Fruit fly (Drosophila melanogaster) whole organism, embryonic: ENCODE results near the gene ps.

Experiments
- CG10274 ChIP-seq: fragments of 200-800 bp; sonication (Bioruptor generic); optimal IDR thresholded peaks from 3 replicates; lab custom pipeline; 2017; ENCODE audit warnings: missing biosample characterization, mild to moderate bottlenecking, missing genetic modification characterization
- CG12104 ChIP-seq: fragments of 200-800 bp; sonication (Bioruptor generic); optimal IDR thresholded peaks from 3 replicates; lab custom pipeline; 2016; ENCODE audit warnings: missing biosample characterization, missing genetic modification characterization
- CG15073 ChIP-seq: fragments of 200-800 bp; sonication (Bioruptor generic); optimal IDR thresholded peaks from 2 replicates; lab custom pipeline; 2016; ENCODE audit warnings: missing biosample characterization, missing genetic modification characterization
- CG16815 ChIP-seq: fragments of 200-800 bp; sonication (Bioruptor generic); optimal IDR thresholded peaks from 3 replicates; lab custom pipeline; 2017; ENCODE audit warnings: missing biosample characterization, mild to moderate bottlenecking, missing genetic modification characterization
- CG17361 ChIP-seq: fragments of 200-800 bp; sonication (Bioruptor generic); IDR thresholded peaks from 3 replicates; pipeline ENCODE4 v1.3.6; 2022; ENCODE audit warnings: missing biosample characterization, missing genetic modification characterization
- CG2116 ChIP-seq: fragments of 200-800 bp; sonication (Bioruptor generic); optimal IDR thresholded peaks from 3 replicates; lab custom pipeline; 2018; ENCODE audit warnings: missing biosample characterization, mild to moderate bottlenecking, missing genetic modification characterization
- CG30431 ChIP-seq: fragments of 200-800 bp; sonication (Bioruptor generic); optimal IDR thresholded peaks from 2 replicates; lab custom pipeline; 2017; ENCODE audit warnings: missing biosample characterization, missing genetic modification characterization
- CG32532 ChIP-seq: fragments of 200-800 bp; sonication (Bioruptor generic); IDR thresholded peaks from 2 replicates; pipeline ENCODE4 v1.3.6; 2022; ENCODE audit warnings: missing biosample characterization, missing genetic modification characterization
- CG32767 ChIP-seq: fragments of 200-800 bp; sonication (Bioruptor generic); IDR thresholded peaks from 2 replicates; pipeline ENCODE4 v1.3.6; 2022; ENCODE audit warnings: missing biosample characterization, missing genetic modification characterization
- CG33213 ChIP-seq: fragments of 200-800 bp; sonication (Bioruptor generic); optimal IDR thresholded peaks from 3 replicates; lab custom pipeline; 2016; ENCODE audit warnings: missing biosample characterization, missing genetic modification characterization
- CG34422 ChIP-seq: fragments of 200-800 bp; sonication (Bioruptor generic); IDR thresholded peaks from 3 replicates; pipeline ENCODE4 v1.3.6; 2022; ENCODE audit warnings: missing biosample characterization, missing genetic modification characterization
- CG4360 ChIP-seq: fragments of 200-800 bp; sonication (Bioruptor generic); IDR thresholded peaks from 2 replicates; pipeline ENCODE4 v1.3.6; 2022; ENCODE audit warnings: missing biosample characterization, missing genetic modification characterization
- CG4854 ChIP-seq: fragments of 200-800 bp; sonication (Bioruptor generic); optimal IDR thresholded peaks from 2 replicates; lab custom pipeline; 2016; ENCODE audit warnings: missing biosample characterization, missing genetic modification characterization, inconsistent platforms
- CG6254 ChIP-seq: fragments of 200-800 bp; sonication (Bioruptor generic); optimal IDR thresholded peaks from 3 replicates; lab custom pipeline; 2017; ENCODE audit warnings: mild to moderate bottlenecking, missing biosample characterization, missing genetic modification reagents, missing genetic modification characterization
- CG6791 ChIP-seq: fragments of 200-800 bp; sonication (Bioruptor generic); IDR thresholded peaks from 3 replicates; pipeline ENCODE4 v1.3.6; 2022; ENCODE audit warnings: missing biosample characterization, missing genetic modification characterization; ENCODE audit not compliant: partially characterized antibody
- CG7745 ChIP-seq: fragments of 200-800 bp; sonication (Bioruptor generic); optimal IDR thresholded peaks from 2 replicates; lab custom pipeline; 2018; ENCODE audit warnings: missing biosample characterization, mild to moderate bottlenecking, missing genetic modification characterization, moderate library complexity
- CG7786 ChIP-seq: fragments of 200-800 bp; sonication (Bioruptor generic); optimal IDR thresholded peaks from 2 replicates; lab custom pipeline; 2016; ENCODE audit warnings: missing biosample characterization, missing genetic modification characterization
- CG8290 ChIP-seq, 3 experiments: fragments of 200-800 bp; sonication (Bioruptor generic); optimal IDR thresholded peaks; 2 replicates each; lab custom pipeline; 2016 to 2019; ENCODE audit warnings: missing biosample characterization in 3 of 3, missing genetic modification characterization in 3 of 3, mild to moderate bottlenecking in 2 of 3, moderate library complexity in 1 of 3
- CG8478 ChIP-seq: fragments of >200 bp; optimal IDR thresholded peaks from 2 replicates; lab custom pipeline; 2018
- CG9609 ChIP-seq: fragments of 200-800 bp; sonication (Bioruptor generic); optimal IDR thresholded peaks from 3 replicates; lab custom pipeline; 2016; ENCODE audit warnings: missing biosample characterization, missing genetic modification characterization
- D19A ChIP-seq: fragments of 200-800 bp; optimal IDR thresholded peaks from 3 replicates; lab custom pipeline; 2019; ENCODE audit warnings: missing biosample characterization, mild to moderate bottlenecking, missing genetic modification characterization, moderate library complexity
- Dbx ChIP-seq: fragments of 200-800 bp; sonication (Bioruptor generic); IDR thresholded peaks from 3 replicates; pipeline ENCODE4 v1.3.6; 2022; ENCODE audit warnings: missing biosample characterization, missing genetic modification characterization
- Dfd ChIP-seq, 2 experiments: fragments of >200 bp; optimal IDR thresholded peaks; 2 replicates each; lab custom pipeline; 2017; ENCODE audit warnings: missing biosample characterization in 2 of 2, missing genetic modification characterization in 2 of 2
- Lim3 ChIP-seq: fragments of 200-800 bp; sonication (Bioruptor generic); IDR thresholded peaks from 2 replicates; pipeline ENCODE4 v1.3.6; 2022; ENCODE audit warnings: missing biosample characterization, missing genetic modification characterization
- Mrtf ChIP-seq: fragments of 200-800 bp; sonication (Bioruptor generic); IDR thresholded peaks from 3 replicates; pipeline ENCODE4 v1.3.6; 2022; ENCODE audit warnings: missing biosample characterization, missing genetic modification characterization
- Ravus ChIP-seq: fragments of 200-800 bp; sonication (Bioruptor generic); IDR thresholded peaks from 2 replicates; pipeline ENCODE4 v1.3.6; 2022; ENCODE audit warnings: missing biosample characterization, missing genetic modification characterization
- Side ChIP-seq: fragments of 200-800 bp; sonication (Bioruptor generic); optimal IDR thresholded peaks from 2 replicates; lab custom pipeline; 2016; ENCODE audit warnings: missing biosample characterization, missing genetic modification characterization
- Sin3A ChIP-seq: fragments of >200 bp; optimal IDR thresholded peaks from 2 replicates; lab custom pipeline; 2018
- Six4 ChIP-seq: fragments of 200-800 bp; sonication (Bioruptor generic); optimal IDR thresholded peaks from 2 replicates; lab custom pipeline; 2016; ENCODE audit warnings: missing biosample characterization, missing genetic modification characterization
- TFAM ChIP-seq: fragments of 200-800 bp; sonication (Bioruptor generic); optimal IDR thresholded peaks from 2 replicates; lab custom pipeline; 2017; ENCODE audit warnings: missing biosample characterization, missing genetic modification characterization, inconsistent platforms
- Xbp1 ChIP-seq: fragments of 200-800 bp; sonication (Bioruptor generic); optimal IDR thresholded peaks from 3 replicates; lab custom pipeline; 2016; ENCODE audit warnings: missing biosample characterization, mild to moderate bottlenecking, missing genetic modification characterization
- aop ChIP-seq: fragments of 200-800 bp; sonication (Bioruptor generic); IDR thresholded peaks from 2 replicates; pipeline ENCODE4 v1.3.6; 2022; ENCODE audit warnings: missing biosample characterization, missing genetic modification characterization
- ato ChIP-seq: fragments of 200-800 bp; sonication (Bioruptor generic); IDR thresholded peaks from 2 replicates; pipeline ENCODE4 v1.3.6; 2022; ENCODE audit warnings: missing biosample characterization, missing genetic modification characterization; ENCODE audit not compliant: partially characterized antibody
- corto ChIP-seq: fragments of 200-800 bp; sonication (Bioruptor generic); optimal IDR thresholded peaks from 2 replicates; lab custom pipeline; 2016; ENCODE audit warnings: missing biosample characterization, mild to moderate bottlenecking, missing genetic modification characterization, moderate library complexity
- crc ChIP-seq: fragments of 200-800 bp; sonication (Bioruptor generic); optimal IDR thresholded peaks from 2 replicates; lab custom pipeline; 2016; ENCODE audit warnings: missing biosample characterization, missing genetic modification characterization
- crol ChIP-seq: fragments of 200-800 bp; sonication (Bioruptor generic); IDR thresholded peaks from 2 replicates; pipeline ENCODE4 v1.3.6; 2022; ENCODE audit warnings: missing biosample characterization, missing genetic modification characterization
- da ChIP-seq: fragments of 200-800 bp; sonication (Bioruptor generic); optimal IDR thresholded peaks from 2 replicates; lab custom pipeline; 2016; ENCODE audit warnings: missing biosample characterization, missing genetic modification characterization
- dan ChIP-seq: fragments of 200-800 bp; sonication (Bioruptor generic); IDR thresholded peaks from 2 replicates; pipeline ENCODE4 v1.3.6; 2022; ENCODE audit warnings: missing biosample characterization, missing genetic modification characterization
- dati ChIP-seq: fragments of 200-800 bp; sonication (Bioruptor generic); IDR thresholded peaks from 2 replicates; pipeline ENCODE4 v1.3.6; 2022; ENCODE audit warnings: missing biosample characterization, missing genetic modification characterization
- dimm ChIP-seq: fragments of 200-800 bp; sonication (Bioruptor generic); IDR thresholded peaks from 2 replicates; pipeline ENCODE4 v1.3.6; 2022; ENCODE audit warnings: missing biosample characterization, missing genetic modification characterization
- gro ChIP-seq: fragments of 200-800 bp; sonication (Bioruptor generic); optimal IDR thresholded peaks from 2 replicates; lab custom pipeline; 2016; ENCODE audit warnings: missing biosample characterization, missing genetic modification characterization
- kay ChIP-seq: fragments of 200-800 bp; sonication (Bioruptor generic); optimal IDR thresholded peaks from 2 replicates; lab custom pipeline; 2016; ENCODE audit warnings: missing biosample characterization, missing genetic modification characterization
- nerfin-2 ChIP-seq: fragments of 200-800 bp; sonication (Bioruptor generic); IDR thresholded peaks from 2 replicates; pipeline ENCODE4 v1.3.6; 2022; ENCODE audit warnings: missing biosample characterization, missing genetic modification characterization; ENCODE audit not compliant: partially characterized antibody
- pita ChIP-seq: fragments of 200-800 bp; sonication (Bioruptor generic); optimal IDR thresholded peaks from 2 replicates; lab custom pipeline; 2017; ENCODE audit warnings: missing biosample characterization, mild to moderate bottlenecking, missing genetic modification characterization
- pum ChIP-seq: fragments of 200-800 bp; sonication (Bioruptor generic); optimal IDR thresholded peaks from 2 replicates; lab custom pipeline; 2016; ENCODE audit warnings: missing biosample characterization, missing genetic modification characterization
- sqz ChIP-seq: fragments of 200-800 bp; sonication (Bioruptor generic); optimal IDR thresholded peaks from 3 replicates; lab custom pipeline; 2018; ENCODE audit warnings: missing biosample characterization, mild to moderate bottlenecking, missing genetic modification characterization
- ttk ChIP-seq: fragments of 200-800 bp; sonication (Bioruptor generic); IDR thresholded peaks from 2 replicates; pipeline ENCODE4 v2.1.2; 2022; ENCODE audit warnings: missing biosample characterization, missing genetic modification characterization
- usp ChIP-seq: fragments of >200 bp; optimal IDR thresholded peaks from 2 replicates; lab custom pipeline; 2017; ENCODE audit warnings: missing biosample characterization, missing genetic modification characterization
- wor ChIP-seq: fragments of 200-800 bp; sonication (Bioruptor generic); IDR thresholded peaks from 2 replicates; pipeline ENCODE4 v1.3.6; 2022; ENCODE audit warnings: missing biosample characterization, missing genetic modification characterization
- zfh2 ChIP-seq: fragments of 200-800 bp; sonication (Bioruptor generic); optimal IDR thresholded peaks from 2 replicates; lab custom pipeline; 2016; ENCODE audit warnings: missing biosample characterization, missing genetic modification characterization

Gene ps

dm6 chr3R:9434543-9435407, 17.0 kb downstream of the ps start (continued):
- TF ChIP-seq dimm (GFP tag; lab: Robert Waterston, UW) (peak; percentile 82; the same call in 1 of the 2 replicates), gro (GFP tag; lab: Kevin White, UChicago) (peak; percentile 87), CG8478 (no peak), crc (GFP tag; lab: Kevin White, UChicago) (peak; percentile 71), Dbx (GFP tag; lab: Robert Waterston, UW) (peak; percentile 90), CG33213 (peak; percentile 58), TFAM (GFP tag; lab: Kevin White, UChicago) (no peak), CG32532 (GFP tag; lab: Robert Waterston, UW) (peak; percentile 90), ttk (peak; percentile 81), ato (GFP tag; lab: Robert Waterston, UW) (no peak), CG4360 (GFP tag; lab: Robert Waterston, UW) (peak; percentile 54; the same call in 1 of the 2 replicates), pita (GFP tag; lab: Kevin White, UChicago) (no peak), CG34422 (GFP tag; lab: Robert Waterston, UW) (peak; percentile 89), CG9609 (GFP tag; lab: Kevin White, UChicago) (peak; percentile 64), CG30431 (GFP tag; lab: Kevin White, UChicago) (peak; percentile 38), CG32767 (GFP tag; lab: Robert Waterston, UW) (peak; percentile 85; the same call in 1 of the 2 replicates), CG7786 (peak; percentile 68), Ravus (GFP tag; lab: Robert Waterston, UW) (peak; percentile 33), D19A (tag; lab: Kevin White, UChicago) (peak; percentile 81), CG6254 (peak; percentile 70), Dfd (GFP tag; optimal IDR thresholded peaks at IDR 0.05; lab: Kevin White, UChicago) (no peak), aop (GFP tag; lab: Robert Waterston, UW) (0 out of 2 replicates have a peak, but pooled peaks have one; percentile 16), CG12104 (GFP tag; lab: Kevin White, UChicago) (peak; percentile 85), dati (GFP tag; lab: Robert Waterston, UW) (peak; percentile 71; the same call in 1 of the 2 replicates), CG16815 (GFP tag; lab: Kevin White, UChicago) (peak; percentile 52), corto (no peak), zfh2 (GFP tag; lab: Kevin White, UChicago) (peak; percentile 49), Sin3A (no peak), Six4 (GFP tag; lab: Kevin White, UChicago) (peak; percentile 77), CG7745 (tag; lab: Kevin White, UChicago) (no peak), dan (GFP tag; lab: Robert Waterston, UW) (no peak), CG15073 (GFP tag; lab: Kevin White, UChicago) (no peak), crol (GFP tag; lab: Robert Waterston, UW) (0 out of 2 replicates have a peak, but pooled peaks have one; percentile 39), CG6791 (GFP tag; lab: Robert Waterston, UW) (no peak), wor (peak; percentile 50; the same call in 1 of the 2 replicates), Lim3 (GFP tag; lab: Robert Waterston, UW) (peak; percentile 59; the same call in 1 of the 2 replicates), sqz (GFP tag; lab: Kevin White, UChicago) (peak; percentile 82), da (GFP tag; lab: Kevin White, UChicago) (peak; percentile 8), Mrtf (GFP tag; lab: Robert Waterston, UW) (peak; percentile 88; the same call in 2 of the 3 replicates), usp (GFP tag; lab: Kevin White, UChicago) (no peak), CG2116 (GFP tag; lab: Kevin White, UChicago) (peak; percentile 64), kay (GFP tag; lab: Kevin White, UChicago) (peak; percentile 76), CG17361 (GFP tag; lab: Robert Waterston, UW) (peak; percentile 88), CG4854 (GFP tag; lab: Kevin White, UChicago) (peak; percentile 79), CG8290 (GFP tag; optimal IDR thresholded peaks at IDR 0.05; lab: Kevin White, UChicago) (peak; percentile 54), CG8290 (tag; optimal IDR thresholded peaks at IDR 0.05; lab: Kevin White, UChicago) (peak in 1 of 2 experiments; percentile 18), pum (GFP tag; lab: Kevin White, UChicago) (peak; percentile 76), Xbp1 (GFP tag; lab: Kevin White, UChicago) (peak; percentile 88), Side (GFP tag; lab: Kevin White, UChicago) (peak; percentile 73), CG10274 (GFP tag; lab: Kevin White, UChicago) (peak; percentile 26), nerfin-2 (GFP tag; lab: Robert Waterston, UW) (no peak)
